Worm (Caenorhabditis elegans) whole organism, late embryonic: ENCODE results near the gene F40A3.3.

Source experiments
- elt-2 ChIP-seq: sonication (generic microtip); optimal IDR thresholded peaks from 2 replicates; lab custom pipeline; 2016; ENCODE audit warnings: missing genetic modification reagents, missing genetic modification characterization, missing compliant biosample characterization
- elt-4 ChIP-seq: sonication (generic microtip); optimal IDR thresholded peaks from 2 replicates; lab custom pipeline; 2016; ENCODE audit warnings: missing genetic modification characterization, missing compliant biosample characterization
- pqm-1 ChIP-seq: sonication (generic microtip); optimal IDR thresholded peaks from 2 replicates; lab custom pipeline; 2016; ENCODE audit warnings: missing genetic modification characterization, missing compliant biosample characterization
- rnt-1 ChIP-seq: sonication (generic microtip); optimal IDR thresholded peaks from 2 replicates; lab custom pipeline; 2016; ENCODE audit warnings: missing genetic modification characterization, missing compliant biosample characterization
- sdc-2 ChIP-seq: sonication (generic microtip); optimal IDR thresholded peaks from 2 replicates; lab custom pipeline; 2016; ENCODE audit warnings: missing genotype, missing genetic modification characterization, missing compliant biosample characterization
- sox-2 ChIP-seq: fragments of 200-800 bp; sonication (Bioruptor generic); IDR thresholded peaks from 2 replicates; pipeline ENCODE4 v1.3.6; 2022; ENCODE audit warnings: missing genetic modification reagents, missing genetic modification characterization, missing compliant biosample characterization
- zip-5 ChIP-seq: sonication (generic microtip); optimal IDR thresholded peaks from 2 replicates; lab custom pipeline; 2016; ENCODE audit warnings: missing genetic modification characterization, missing compliant biosample characterization

ce11 chrV:7839485-7839884 lies 37.8 kb upstream of the F40A3.3 start, which contains the start of gene C37C3.12:
- no peak for TF ChIP-seq sdc-2 (tag; lab: Kevin White, UChicago)
- no peak for TF ChIP-seq elt-4 (tag; lab: Kevin White, UChicago)
- no peak for TF ChIP-seq rnt-1 (tag; lab: Kevin White, UChicago)
- no peak for TF ChIP-seq pqm-1 (tag; lab: Kevin White, UChicago)
- TF ChIP-seq zip-5 (tag; lab: Kevin White, UChicago): no peak
- no peak for TF ChIP-seq elt-2
- no peak for TF ChIP-seq sox-2 (GFP tag; lab: Robert Waterston, UW)
